Worm (Caenorhabditis elegans) whole organism, L1 larva: ENCODE data around the gene srd-59.

ENCODE experiments used
- C16A3.4 ChIP-seq: fragments of 150-350 bp; optimal IDR thresholded peaks from 2 replicates; lab custom pipeline; 2014; ENCODE audit warnings: missing biosample characterization, missing genetic modification characterization
- C34B4.2 ChIP-seq: sonication (generic microtip); optimal IDR thresholded peaks from 2 replicates; lab custom pipeline; 2017; ENCODE audit warnings: mild to moderate bottlenecking, missing genetic modification characterization, missing compliant biosample characterization
- aha-1 ChIP-seq: fragments of 150-350 bp; optimal IDR thresholded peaks from 2 replicates; lab custom pipeline; 2014; ENCODE audit warnings: missing biosample characterization, missing genetic modification characterization
- blmp-1 ChIP-seq: fragments of 150-350 bp; optimal IDR thresholded peaks from 2 replicates; lab custom pipeline; 2014; ENCODE audit warnings: missing biosample characterization, missing genetic modification characterization
- ceh-8 ChIP-seq: fragments of 200-800 bp; sonication (Bioruptor generic); optimal IDR thresholded peaks from 2 replicates; lab custom pipeline; 2018; ENCODE audit warnings: mild to moderate bottlenecking, missing genetic modification characterization, moderate library complexity, missing compliant biosample characterization
- ceh-82 ChIP-seq, 3 experiments: fragments of 150-350 bp in 1 of 3; sonication (generic microtip) in 2 of 3; optimal IDR thresholded peaks; 2 replicates each; lab custom pipeline; 2014 to 2017; ENCODE audit warnings: missing biosample characterization in 3 of 3, missing genetic modification characterization in 3 of 3
- ceh-90 ChIP-seq: sonication (generic microtip); optimal IDR thresholded peaks from 2 replicates; lab custom pipeline; 2016; ENCODE audit warnings: missing genetic modification characterization, missing compliant biosample characterization
- ces-1 ChIP-seq: fragments of 150-350 bp; optimal IDR thresholded peaks from 2 replicates; lab custom pipeline; 2014; ENCODE audit warnings: missing biosample characterization, missing genetic modification reagents, missing genetic modification characterization
- efl-1 ChIP-seq, 4 experiments: fragments of 150-350 bp; optimal IDR thresholded peaks in 3 of 4; peaks in 1 of 4; 1 replicate in 1 of 4; 2 replicates in 3 of 4; lab custom pipeline; 2014; ENCODE audit warnings: missing biosample characterization in 2 of 4, missing genetic modification characterization in 2 of 4, missing genetic modification reagents in 2 of 4
- elt-3 ChIP-seq, 6 experiments: fragments of 150-350 bp in 1 of 6; sonication (generic microtip); optimal IDR thresholded peaks; 2 replicates each; lab custom pipeline; 2017 to 2018; ENCODE audit warnings: missing biosample characterization in 6 of 6, missing genetic modification characterization in 6 of 6, inconsistent platforms in 1 of 6
- ets-5 ChIP-seq: fragments of 200-800 bp; sonication (Bioruptor generic); IDR thresholded peaks from 2 replicates; pipeline ENCODE4 v1.3.6; 2022; ENCODE audit warnings: missing genetic modification characterization, missing compliant biosample characterization
- fkh-8 ChIP-seq: sonication (generic microtip); optimal IDR thresholded peaks from 2 replicates; lab custom pipeline; 2016; ENCODE audit warnings: mild to moderate bottlenecking, missing genetic modification characterization, missing compliant biosample characterization
- hlh-4 ChIP-seq: sonication (generic microtip); optimal IDR thresholded peaks from 2 replicates; lab custom pipeline; 2016; ENCODE audit warnings: mild to moderate bottlenecking, missing genetic modification characterization, missing compliant biosample characterization
- irx-1 ChIP-seq: sonication (generic microtip); optimal IDR thresholded peaks from 2 replicates; lab custom pipeline; 2016; ENCODE audit warnings: missing genetic modification characterization, missing compliant biosample characterization
- isw-1 ChIP-seq: fragments of 200-800 bp; sonication (Bioruptor generic); IDR thresholded peaks from 2 replicates; pipeline ENCODE4 v1.3.6; 2022; ENCODE audit warnings: missing genetic modification characterization, missing compliant biosample characterization
- jun-1 ChIP-seq: fragments of 150-350 bp; optimal IDR thresholded peaks from 2 replicates; lab custom pipeline; 2014; ENCODE audit warnings: missing biosample characterization, missing genetic modification reagents, missing genetic modification characterization
- lin-35 ChIP-seq, 2 experiments: fragments of 150-350 bp; optimal IDR thresholded peaks; 2 replicates each; lab custom pipeline; 2014; ENCODE audit warnings: missing biosample characterization in 2 of 2, missing genetic modification characterization in 2 of 2, missing genetic modification reagents in 2 of 2
- lin-39 ChIP-seq: fragments of 150-350 bp; optimal IDR thresholded peaks from 2 replicates; lab custom pipeline; 2014; ENCODE audit warnings: missing biosample characterization, missing genetic modification reagents, missing genetic modification characterization
- lir-3 ChIP-seq: sonication (generic microtip); optimal IDR thresholded peaks from 2 replicates; lab custom pipeline; 2016; ENCODE audit warnings: mild to moderate bottlenecking, missing genetic modification characterization, moderate library complexity, missing compliant biosample characterization; ENCODE audit not compliant: poor library complexity
- lsy-2 ChIP-seq, 2 experiments: fragments of 150-350 bp; optimal IDR thresholded peaks; 2 replicates each; lab custom pipeline; 2014; ENCODE audit warnings: missing biosample characterization in 2 of 2, missing genetic modification characterization in 2 of 2
- mab-9 ChIP-seq: fragments of 200-800 bp; sonication (Bioruptor generic); IDR thresholded peaks from 2 replicates; pipeline ENCODE4 v1.3.6; 2022; ENCODE audit warnings: missing genetic modification reagents, missing genetic modification characterization, missing compliant biosample characterization
- mdl-1 ChIP-seq, 2 experiments: fragments of 150-350 bp; optimal IDR thresholded peaks; 2 replicates each; lab custom pipeline; 2014 to 2017; ENCODE audit warnings: missing biosample characterization in 2 of 2, missing genetic modification characterization in 2 of 2, inconsistent platforms in 1 of 2
- nhr-11 ChIP-seq: fragments of 150-350 bp; optimal IDR thresholded peaks from 2 replicates; lab custom pipeline; 2014; ENCODE audit warnings: missing biosample characterization, missing genetic modification characterization
- nhr-12 ChIP-seq: sonication (generic microtip); optimal IDR thresholded peaks from 2 replicates; lab custom pipeline; 2017; ENCODE audit warnings: missing biosample characterization, missing genetic modification characterization
- nhr-19 ChIP-seq: fragments of 200-800 bp; sonication (Bioruptor generic); conservative IDR thresholded peaks from 2 replicates; pipeline ENCODE4 v1.3.6; 2022; ENCODE audit warnings: missing genetic modification characterization, missing compliant biosample characterization
- nhr-20 ChIP-seq: sonication (generic microtip); optimal IDR thresholded peaks from 2 replicates; lab custom pipeline; 2016; ENCODE audit warnings: mild to moderate bottlenecking, missing genetic modification characterization, missing compliant biosample characterization
- nhr-47 ChIP-seq: sonication (generic microtip); optimal IDR thresholded peaks from 2 replicates; lab custom pipeline; 2016; ENCODE audit warnings: mild to moderate bottlenecking, missing genetic modification characterization, moderate library complexity, missing compliant biosample characterization
- nhr-76 ChIP-seq: sonication (generic microtip); optimal IDR thresholded peaks from 2 replicates; lab custom pipeline; 2017; ENCODE audit warnings: missing biosample characterization, missing genetic modification characterization
- nhr-77 ChIP-seq: fragments of 150-350 bp; optimal IDR thresholded peaks from 2 replicates; lab custom pipeline; 2014; ENCODE audit warnings: missing biosample characterization, missing genetic modification characterization
- nhr-85 ChIP-seq: sonication (generic microtip); peaks from one replicate; lab custom pipeline; 2016; ENCODE audit warnings: missing genetic modification characterization, inconsistent platforms, missing compliant biosample characterization
- nhr-90 ChIP-seq: sonication (generic microtip); optimal IDR thresholded peaks from 2 replicates; lab custom pipeline; 2016; ENCODE audit warnings: mild to moderate bottlenecking, missing genetic modification characterization, missing compliant biosample characterization; ENCODE audit not compliant: poor library complexity
- pag-3 ChIP-seq: sonication (generic microtip); optimal IDR thresholded peaks from 2 replicates; lab custom pipeline; 2017; ENCODE audit warnings: missing genetic modification characterization, mild to moderate bottlenecking, missing compliant biosample characterization, antibody characterized with exemption, borderline replicate concordance; ENCODE audit not compliant: insufficient read depth
- pax-3 ChIP-seq: fragments of 200-800 bp; sonication (Bioruptor generic); optimal IDR thresholded peaks from 2 replicates; lab custom pipeline; 2018; ENCODE audit warnings: mild to moderate bottlenecking, missing genetic modification characterization, moderate library complexity, missing compliant biosample characterization
- pqm-1 ChIP-seq: sonication (generic microtip); optimal IDR thresholded peaks from 3 replicates; lab custom pipeline; 2017; ENCODE audit warnings: missing biosample characterization, missing genetic modification characterization
- rnt-1 ChIP-seq: sonication (generic microtip); optimal IDR thresholded peaks from 2 replicates; lab custom pipeline; 2016; ENCODE audit warnings: mild to moderate bottlenecking, missing genetic modification characterization, moderate library complexity, missing compliant biosample characterization
- snu-23 ChIP-seq: sonication (generic microtip); optimal IDR thresholded peaks from 2 replicates; lab custom pipeline; 2016; ENCODE audit warnings: missing genetic modification characterization, missing compliant biosample characterization
- sptf-1 ChIP-seq: fragments of 150-350 bp; optimal IDR thresholded peaks from 2 replicates; lab custom pipeline; 2014; ENCODE audit warnings: missing biosample characterization, missing genetic modification characterization
- sup-37 ChIP-seq: fragments of 200-800 bp; sonication (Bioruptor generic); optimal IDR thresholded peaks from 2 replicates; lab custom pipeline; 2018; ENCODE audit warnings: mild to moderate bottlenecking, missing genetic modification characterization, missing compliant biosample characterization
- tbx-2 ChIP-seq: sonication (generic microtip); optimal IDR thresholded peaks from 2 replicates; lab custom pipeline; 2016; ENCODE audit warnings: missing genetic modification characterization, missing compliant biosample characterization
- unc-130 ChIP-seq: fragments of 150-350 bp; optimal IDR thresholded peaks from 2 replicates; lab custom pipeline; 2017; ENCODE audit warnings: missing biosample characterization, missing genetic modification characterization, inconsistent platforms
- unc-30 ChIP-seq: sonication (generic microtip); optimal IDR thresholded peaks from 2 replicates; lab custom pipeline; 2017; ENCODE audit warnings: missing biosample characterization, missing genetic modification characterization
- unc-62 ChIP-seq: fragments of 150-350 bp; optimal IDR thresholded peaks from 2 replicates; lab custom pipeline; 2014; ENCODE audit warnings: missing biosample characterization, missing genetic modification reagents, missing genetic modification characterization
- unc-98 ChIP-seq: fragments of 200-800 bp; sonication (Bioruptor generic); IDR thresholded peaks from 2 replicates; pipeline ENCODE4 v1.3.6; 2022; ENCODE audit warnings: missing genetic modification characterization, missing compliant biosample characterization
- vab-15 ChIP-seq: sonication (generic microtip); optimal IDR thresholded peaks from 2 replicates; lab custom pipeline; 2017; ENCODE audit warnings: missing genotype, mild to moderate bottlenecking, missing genetic modification characterization, missing compliant biosample characterization
- xbp-1 ChIP-seq: sonication (generic microtip); optimal IDR thresholded peaks from 2 replicates; lab custom pipeline; 2016; ENCODE audit warnings: missing genetic modification characterization, missing compliant biosample characterization
- zag-1 ChIP-seq: fragments of 150-350 bp; optimal IDR thresholded peaks from 2 replicates; lab custom pipeline; 2014; ENCODE audit warnings: missing biosample characterization, missing genetic modification characterization
- zip-4 ChIP-seq: fragments of 200-800 bp; sonication (Bioruptor generic); optimal IDR thresholded peaks from 2 replicates; lab custom pipeline; 2018; ENCODE audit warnings: mild to moderate bottlenecking, missing genetic modification characterization, moderate library complexity, missing compliant biosample characterization

The srd-59 gene

ce11 chrII:7197434-7197833 lies 8.1 kb upstream of the srd-59 start:
- TF ChIP-seq C34B4.2 (tag; lab: Kevin White, UChicago) (no peak), nhr-19 (0 out of 2 replicates have a peak, but pooled peaks have one; percentile 6)

ce11 chrII:7199308-7199707 lies 6.2 kb upstream of the srd-59 start, which contains the start of gene E04F6.6:
Gene E04F6.6 (minus strand): TSS chrII:7199565.
- TF ChIP-seq ces-1 (GFP tag; lab: Kevin White, UChicago) (no peak), blmp-1 (tag; lab: Kevin White, UChicago) (peak; percentile 34), ceh-82 (tag; optimal IDR thresholded peaks at IDR 0.05; lab: Kevin White, UChicago) (no peak), zag-1 (tag; lab: Kevin White, UChicago) (no peak), mdl-1 (tag; optimal IDR thresholded peaks at IDR 0.05; lab: Kevin White, UChicago) (no peak), nhr-20 (tag; lab: Kevin White, UChicago) (peak; percentile 14), jun-1 (tag; lab: Kevin White, UChicago) (no peak), hlh-4 (tag; lab: Kevin White, UChicago) (no peak), ceh-8 (GFP tag; lab: Kevin White, UChicago) (no peak), nhr-19 (no peak), nhr-12 (tag; lab: Kevin White, UChicago) (no peak), isw-1 (GFP tag; lab: Robert Waterston, UW) (no peak), pqm-1 (tag; lab: Kevin White, UChicago) (no peak), elt-3 (tag; optimal IDR thresholded peaks at IDR 0.05; lab: Kevin White, UChicago) (peak in 2 of 6 experiments; percentile 12 to 67)

- peak; percentile 41 for TF ChIP-seq nhr-77 (tag; lab: Kevin White, UChicago)
- no peak for TF ChIP-seq nhr-11 (tag; lab: Kevin White, UChicago)
- no peak for TF ChIP-seq zag-1 (tag; lab: Kevin White, UChicago)
- peak; percentile 58 to 75 for TF ChIP-seq efl-1 (optimal IDR thresholded peaks at IDR 0.05; lab: Kevin White, UChicago)
- peak; percentile 58 to 97 for TF ChIP-seq efl-1 (GFP tag; optimal IDR thresholded peaks at IDR 0.05 in 1 of 2; lab: Kevin White, UChicago)
- no peak for TF ChIP-seq ceh-90
- peak; percentile 90 for TF ChIP-seq nhr-47 (tag; lab: Kevin White, UChicago)
- peak; percentile 80 for TF ChIP-seq irx-1 (tag; lab: Kevin White, UChicago)
- TF ChIP-seq aha-1 (tag; lab: Kevin White, UChicago): no peak
- TF ChIP-seq unc-130 (tag; lab: Kevin White, UChicago): peak; percentile 24
- TF ChIP-seq sup-37: peak; percentile 84
- peak; percentile 82 for TF ChIP-seq snu-23
- no peak for TF ChIP-seq C34B4.2 (tag; lab: Kevin White, UChicago)
- TF ChIP-seq nhr-85 (tag; lab: Kevin White, UChicago): peak; percentile 92
- no peak for TF ChIP-seq pqm-1 (tag; lab: Kevin White, UChicago)
- peak; percentile 89 for TF ChIP-seq nhr-90 (tag; lab: Kevin White, UChicago)
- no peak for TF ChIP-seq sptf-1 (tag; lab: Kevin White, UChicago)
- peak; percentile 53 to 72 for TF ChIP-seq lin-35 (GFP tag; optimal IDR thresholded peaks at IDR 0.05; lab: Kevin White, UChicago)
- no peak for TF ChIP-seq unc-30 (tag; lab: Kevin White, UChicago)
- TF ChIP-seq unc-98 (GFP tag; lab: Robert Waterston, UW): 0 out of 2 replicates have a peak, but pooled peaks have one; percentile 9
- no peak for TF ChIP-seq unc-62 (GFP tag; lab: Kevin White, UChicago)
- TF ChIP-seq mab-9 (GFP tag; lab: Robert Waterston, UW): peak; percentile 72
- TF ChIP-seq rnt-1: peak; percentile 89
- TF ChIP-seq ets-5: no peak
- TF ChIP-seq vab-15 (tag; lab: Kevin White, UChicago): no peak
- TF ChIP-seq xbp-1 (tag; lab: Kevin White, UChicago): peak; percentile 76
- TF ChIP-seq fkh-8 (tag; lab: Kevin White, UChicago): no peak
- peak; percentile 51 for TF ChIP-seq pax-3
- peak; percentile 51 for TF ChIP-seq nhr-76 (tag; lab: Kevin White, UChicago)
- peak; percentile 85 for TF ChIP-seq lir-3 (tag; lab: Kevin White, UChicago)
- peak; percentile 73 for TF ChIP-seq C16A3.4 (tag; lab: Kevin White, UChicago)
- TF ChIP-seq zip-4: peak; percentile 73
- no peak for TF ChIP-seq nhr-12 (tag; lab: Kevin White, UChicago)
- TF ChIP-seq tbx-2 (tag; lab: Kevin White, UChicago): peak; percentile 83
- peak; percentile 54 to 81 for TF ChIP-seq lsy-2 (tag; optimal IDR thresholded peaks at IDR 0.05; lab: Kevin White, UChicago)
- no peak for TF ChIP-seq pag-3 (tag; lab: Kevin White, UChicago)
- peak; percentile 71 for TF ChIP-seq lin-39 (tag; lab: Kevin White, UChicago)
Measured at ce11 chrII:7200051-7200599, 5.4 kb upstream of the srd-59 start, which contains the start of gene pcrg-1. Gene pcrg-1 (plus strand): TSS chrII:7200549.
